Fruit fly (Drosophila melanogaster) whole organism, embryonic: ENCODE results near the gene Elo68alpha.

ENCODE experiments used
- Awh ChIP-seq: fragments of 200-800 bp; sonication (Bioruptor generic); IDR thresholded peaks from 2 replicates; pipeline ENCODE4, ENCODE4 v1.3.6; 2022; ENCODE audit warnings: missing biosample characterization, missing genetic modification characterization
- Bdp1 ChIP-seq: fragments of 200-800 bp; sonication (Bioruptor generic); optimal IDR thresholded peaks from 3 replicates; lab custom pipeline; 2016; ENCODE audit warnings: missing biosample characterization, missing genetic modification characterization
- CG10321 ChIP-seq: fragments of 200-800 bp; sonication (Bioruptor generic); IDR thresholded peaks from 2 replicates; pipeline ENCODE4 v1.3.6; 2022; ENCODE audit warnings: missing biosample characterization, missing genetic modification characterization
- CG11456 ChIP-seq: fragments of 200-800 bp; sonication (Bioruptor generic); IDR thresholded peaks from 3 replicates; pipeline ENCODE4 v1.3.6; 2022; ENCODE audit warnings: missing biosample characterization, missing genetic modification characterization
- CG12155 ChIP-seq: fragments of 200-800 bp; sonication (Bioruptor generic); optimal IDR thresholded peaks from 3 replicates; lab custom pipeline; 2016; ENCODE audit warnings: missing biosample characterization, missing genetic modification characterization
- CG12219 ChIP-seq: fragments of 200-800 bp; sonication (Bioruptor generic); optimal IDR thresholded peaks from 3 replicates; lab custom pipeline; 2018; ENCODE audit warnings: missing biosample characterization, mild to moderate bottlenecking, missing genetic modification characterization
- CG12942 ChIP-seq: fragments of 200-800 bp; sonication (Bioruptor generic); optimal IDR thresholded peaks from 3 replicates; lab custom pipeline; 2016; ENCODE audit warnings: missing biosample characterization, missing genetic modification characterization
- CG13123 ChIP-seq: fragments of 200-800 bp; sonication (Bioruptor generic); optimal IDR thresholded peaks from 2 replicates; lab custom pipeline; 2016; ENCODE audit warnings: missing biosample characterization, missing genetic modification characterization
- CG14710 ChIP-seq: fragments of 200-800 bp; sonication (Bioruptor generic); optimal IDR thresholded peaks from 3 replicates; lab custom pipeline; 2019; ENCODE audit warnings: missing biosample characterization, mild to moderate bottlenecking, missing genetic modification characterization, moderate library complexity
- CG15601 ChIP-seq: fragments of 200-800 bp; sonication (Bioruptor generic); optimal IDR thresholded peaks from 3 replicates; lab custom pipeline; 2019; ENCODE audit warnings: missing biosample characterization, mild to moderate bottlenecking, missing genetic modification characterization, moderate library complexity
- CG1647 ChIP-seq: fragments of 200-800 bp; sonication (Bioruptor generic); optimal IDR thresholded peaks from 3 replicates; lab custom pipeline; 2016; ENCODE audit warnings: missing biosample characterization, missing genetic modification characterization
- CG17361 ChIP-seq: fragments of 200-800 bp; sonication (Bioruptor generic); IDR thresholded peaks from 3 replicates; pipeline ENCODE4 v1.3.6; 2022; ENCODE audit warnings: missing biosample characterization, missing genetic modification characterization
- CG17912 ChIP-seq: fragments of 200-800 bp; sonication (Bioruptor generic); optimal IDR thresholded peaks from 2 replicates; lab custom pipeline; 2018; ENCODE audit warnings: missing biosample characterization, mild to moderate bottlenecking, missing genetic modification characterization
- CG1832 ChIP-seq: fragments of 200-800 bp; sonication (Bioruptor generic); optimal IDR thresholded peaks from 2 replicates; lab custom pipeline; 2017; ENCODE audit warnings: missing biosample characterization, mild to moderate bottlenecking, missing genetic modification characterization, inconsistent platforms
- CG2116 ChIP-seq: fragments of 200-800 bp; sonication (Bioruptor generic); optimal IDR thresholded peaks from 3 replicates; lab custom pipeline; 2018; ENCODE audit warnings: missing biosample characterization, mild to moderate bottlenecking, missing genetic modification characterization
- CG3065 ChIP-seq: fragments of 200-800 bp; sonication (Bioruptor generic); optimal IDR thresholded peaks from 2 replicates; lab custom pipeline; 2016; ENCODE audit warnings: missing biosample characterization, missing genetic modification characterization
- CG34422 ChIP-seq: fragments of 200-800 bp; sonication (Bioruptor generic); IDR thresholded peaks from 3 replicates; pipeline ENCODE4 v1.3.6; 2022; ENCODE audit warnings: missing biosample characterization, missing genetic modification characterization
- CG3847 ChIP-seq: fragments of 200-800 bp; sonication (Bioruptor generic); IDR thresholded peaks from 2 replicates; pipeline ENCODE4 v1.3.6; 2022; ENCODE audit warnings: missing biosample characterization, missing genetic modification characterization
- CG7745 ChIP-seq: fragments of 200-800 bp; sonication (Bioruptor generic); optimal IDR thresholded peaks from 2 replicates; lab custom pipeline; 2018; ENCODE audit warnings: missing biosample characterization, mild to moderate bottlenecking, missing genetic modification characterization, moderate library complexity
- CG7786 ChIP-seq: fragments of 200-800 bp; sonication (Bioruptor generic); optimal IDR thresholded peaks from 2 replicates; lab custom pipeline; 2016; ENCODE audit warnings: missing biosample characterization, missing genetic modification characterization
- CG7839 ChIP-seq: fragments of 200-800 bp; sonication (Bioruptor generic); optimal IDR thresholded peaks from 3 replicates; lab custom pipeline; 2018; ENCODE audit warnings: missing biosample characterization, mild to moderate bottlenecking, missing genetic modification characterization, moderate library complexity
- Camta ChIP-seq: fragments of 200-800 bp; sonication (Bioruptor generic); optimal IDR thresholded peaks from 2 replicates; lab custom pipeline; 2016; ENCODE audit warnings: missing biosample characterization, missing genetic modification characterization
- Dfd ChIP-seq, 2 experiments: fragments of >200 bp; optimal IDR thresholded peaks; 2 replicates each; lab custom pipeline; 2017; ENCODE audit warnings: missing biosample characterization in 2 of 2, missing genetic modification characterization in 2 of 2
- Fer2 ChIP-seq: fragments of 200-800 bp; sonication (Bioruptor generic); optimal IDR thresholded peaks from 2 replicates; lab custom pipeline; 2018; ENCODE audit warnings: missing biosample characterization, mild to moderate bottlenecking, missing genetic modification characterization, moderate library complexity
- H2.0 ChIP-seq: fragments of 200-800 bp; sonication (Bioruptor generic); IDR thresholded peaks from 2 replicates; pipeline ENCODE4 v1.3.6; 2022; ENCODE audit warnings: missing biosample characterization, missing genetic modification characterization
- Hand ChIP-seq: fragments of 200-800 bp; sonication (Bioruptor generic); optimal IDR thresholded peaks from 2 replicates; lab custom pipeline; 2017; ENCODE audit warnings: mild to moderate bottlenecking, missing biosample characterization, missing genetic modification reagents, missing genetic modification characterization
- Kr ChIP-seq: fragments of 200-800 bp; sonication (Bioruptor generic); optimal IDR thresholded peaks from 2 replicates; lab custom pipeline; 2017; ENCODE audit warnings: missing biosample characterization, mild to moderate bottlenecking, missing genetic modification characterization
- MBD-R2 ChIP-seq: fragments of 200-800 bp; sonication (Bioruptor generic); IDR thresholded peaks from 2 replicates; pipeline ENCODE4 v1.3.6; 2022; ENCODE audit warnings: missing biosample characterization, missing genetic modification characterization
- Mad ChIP-seq: fragments of 200-800 bp; sonication (Bioruptor generic); optimal IDR thresholded peaks from 2 replicates; lab custom pipeline; 2016; ENCODE audit warnings: missing biosample characterization, missing genetic modification characterization
- NC2β ChIP-seq: fragments of 200-800 bp; sonication (Bioruptor generic); optimal IDR thresholded peaks from 2 replicates; lab custom pipeline; 2016; ENCODE audit warnings: missing biosample characterization, missing genetic modification characterization
- Nf-YC ChIP-seq: fragments of 200-800 bp; optimal IDR thresholded peaks from 3 replicates; lab custom pipeline; 2019; ENCODE audit warnings: missing biosample characterization, mild to moderate bottlenecking, missing genetic modification characterization, moderate library complexity
- Ptx1 ChIP-seq: fragments of 200-800 bp; sonication (Bioruptor generic); IDR thresholded peaks from 2 replicates; pipeline ENCODE4 v1.3.6; 2022; ENCODE audit warnings: missing biosample characterization, missing genetic modification characterization
- Tbp ChIP-seq: fragments of >200 bp; optimal IDR thresholded peaks from 2 replicates; lab custom pipeline; 2018; ENCODE audit warnings: missing biosample characterization, missing genetic modification characterization
- bsh ChIP-seq, 2 experiments: fragments of 200-800 bp; sonication (Bioruptor generic); optimal IDR thresholded peaks; 2 replicates each; lab custom pipeline; 2017 to 2018; ENCODE audit warnings: mild to moderate bottlenecking in 2 of 2, missing biosample characterization in 2 of 2, missing genetic modification characterization in 2 of 2, moderate library complexity in 1 of 2
- dysf ChIP-seq: fragments of 200-800 bp; sonication (Bioruptor generic); IDR thresholded peaks from 3 replicates; pipeline ENCODE4 v1.3.6; 2022; ENCODE audit warnings: missing biosample characterization, missing genetic modification characterization
- gcm2 ChIP-seq: fragments of 200-800 bp; sonication (Bioruptor generic); optimal IDR thresholded peaks from 2 replicates; lab custom pipeline; 2016; ENCODE audit warnings: missing biosample characterization, missing genetic modification characterization
- h ChIP-seq: fragments of >200 bp; optimal IDR thresholded peaks from 2 replicates; lab custom pipeline; 2017
- jumu ChIP-seq: fragments of 200-800 bp; sonication (Bioruptor generic); optimal IDR thresholded peaks from 3 replicates; lab custom pipeline; 2016; ENCODE audit warnings: missing biosample characterization, missing genetic modification characterization
- lbe ChIP-seq: fragments of 200-800 bp; sonication (Bioruptor generic); optimal IDR thresholded peaks from 2 replicates; lab custom pipeline; 2016; ENCODE audit warnings: missing biosample characterization, mild to moderate bottlenecking, missing genetic modification characterization
- onecut ChIP-seq: fragments of 200-800 bp; sonication (Bioruptor generic); IDR thresholded peaks from 2 replicates; pipeline ENCODE4 v1.3.6; 2022; ENCODE audit warnings: missing biosample characterization, missing genetic modification characterization
- pb ChIP-seq: fragments of 200-800 bp; sonication (Bioruptor generic); optimal IDR thresholded peaks from 3 replicates; lab custom pipeline; 2016; ENCODE audit warnings: missing biosample characterization, missing genetic modification characterization
- scrt ChIP-seq: fragments of 200-800 bp; sonication (Bioruptor generic); optimal IDR thresholded peaks from 2 replicates; lab custom pipeline; 2018; ENCODE audit warnings: missing biosample characterization, mild to moderate bottlenecking, missing genetic modification characterization, moderate library complexity
- sd ChIP-seq: fragments of 200-800 bp; sonication (Bioruptor generic); optimal IDR thresholded peaks from 3 replicates; lab custom pipeline; 2018; ENCODE audit warnings: missing biosample characterization, mild to moderate bottlenecking, missing genetic modification characterization, moderate library complexity
- sens ChIP-seq: fragments of 200-800 bp; sonication (Bioruptor generic); peaks from one replicate; lab custom pipeline; 2016; ENCODE audit warnings: missing biosample characterization, missing genetic modification characterization
- tup ChIP-seq: fragments of 200-800 bp; sonication (Bioruptor generic); optimal IDR thresholded peaks from 2 replicates; lab custom pipeline; 2016; ENCODE audit warnings: missing biosample characterization, mild to moderate bottlenecking, missing genetic modification characterization, moderate library complexity
- unc-4 ChIP-seq: fragments of 200-800 bp; sonication (Bioruptor generic); IDR thresholded peaks from 2 replicates; pipeline ENCODE4 v1.3.6; 2022; ENCODE audit warnings: missing biosample characterization, missing genetic modification characterization; ENCODE audit not compliant: partially characterized antibody
- wdn ChIP-seq: fragments of 200-800 bp; sonication (Bioruptor generic); IDR thresholded peaks from 2 replicates; pipeline ENCODE4 v1.3.6; 2022; ENCODE audit warnings: missing biosample characterization, missing genetic modification characterization
- wor ChIP-seq: fragments of 200-800 bp; sonication (Bioruptor generic); IDR thresholded peaks from 2 replicates; pipeline ENCODE4 v1.3.6; 2022; ENCODE audit warnings: missing biosample characterization, missing genetic modification characterization

The Elo68alpha gene

DNA sequence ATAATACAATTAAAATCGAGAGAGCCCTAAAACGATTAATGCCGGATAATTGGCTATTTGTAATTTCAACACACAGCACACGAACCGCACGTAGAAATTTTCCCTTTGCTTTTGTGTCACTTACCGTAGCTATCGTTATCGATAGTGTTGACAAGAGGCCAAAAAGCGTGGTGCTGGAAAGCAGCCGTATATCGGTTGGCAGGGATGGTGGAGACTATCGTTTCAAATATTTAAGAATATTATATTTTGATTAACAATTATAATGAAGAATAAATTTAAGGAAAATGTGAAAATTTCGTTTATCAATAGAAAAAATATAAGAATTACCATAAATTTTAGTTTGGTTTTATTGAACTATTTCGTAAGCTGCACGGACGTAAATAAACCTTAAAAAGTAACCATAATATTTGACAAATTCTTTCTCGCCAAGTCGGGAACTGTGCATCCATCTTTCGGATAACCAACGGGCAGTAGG lies 9.7 kb downstream of the Elo68alpha start, which contains the start of gene JIL-1 (continued):
- TF ChIP-seq Kr = no peak
- peak; percentile 65 for TF ChIP-seq Nf-YC
- TF ChIP-seq CG1647 (GFP tag; lab: Kevin White, UChicago) = no peak
- TF ChIP-seq CG1832 (GFP tag; lab: Kevin White, UChicago) = no peak
- no peak for TF ChIP-seq Dfd (GFP tag; optimal IDR thresholded peaks at IDR 0.05; lab: Kevin White, UChicago)
- peak; percentile 81 for TF ChIP-seq CG34422 (GFP tag; lab: Robert Waterston, UW)
- peak; percentile 58 for TF ChIP-seq CG14710 (tag; lab: Kevin White, UChicago)
- peak; percentile 37 for TF ChIP-seq Camta (GFP tag; lab: Kevin White, UChicago)
- peak; percentile 56 for TF ChIP-seq onecut (GFP tag; lab: Robert Waterston, UW)
- no peak for TF ChIP-seq CG12219 (GFP tag; lab: Kevin White, UChicago)
- TF ChIP-seq Tbp (GFP tag; lab: Kevin White, UChicago) = no peak
- peak; percentile 67 for TF ChIP-seq H2.0 (GFP tag; lab: Robert Waterston, UW)
- peak; percentile 68 for TF ChIP-seq CG12155 (GFP tag; lab: Kevin White, UChicago)
- TF ChIP-seq unc-4 (GFP tag; lab: Robert Waterston, UW) = peak; percentile 87
- TF ChIP-seq CG3847 (GFP tag; lab: Robert Waterston, UW) = peak; percentile 96
- peak; percentile 65 for TF ChIP-seq wdn (GFP tag; lab: Robert Waterston, UW)
- no peak for TF ChIP-seq Hand (GFP tag; lab: Kevin White, UChicago)
- peak; percentile 75 for TF ChIP-seq dysf (GFP tag; lab: Robert Waterston, UW)
- no peak for TF ChIP-seq pb (GFP tag; lab: Kevin White, UChicago)
- no peak for TF ChIP-seq CG3065 (GFP tag; lab: Kevin White, UChicago)
- peak; percentile 80 for TF ChIP-seq Ptx1 (GFP tag; lab: Robert Waterston, UW)
- peak; percentile 15 for TF ChIP-seq Bdp1 (GFP tag; lab: Kevin White, UChicago)
- no peak for TF ChIP-seq CG10321 (GFP tag; lab: Robert Waterston, UW)
- peak; percentile 84 for TF ChIP-seq sens (GFP tag; lab: Kevin White, UChicago)
- TF ChIP-seq CG12942 (GFP tag; lab: Kevin White, UChicago) = peak; percentile 60
- TF ChIP-seq CG17912 (GFP tag; lab: Kevin White, UChicago) = peak; percentile 19
- no peak for TF ChIP-seq CG7745 (tag; lab: Kevin White, UChicago)
- peak; percentile 63 for TF ChIP-seq Mad (GFP tag; lab: Kevin White, UChicago)
- peak; percentile 84 for TF ChIP-seq CG11456 (GFP tag; lab: Robert Waterston, UW)
- TF ChIP-seq Awh (GFP tag; lab: Robert Waterston, UW) = no peak
- peak; percentile 39 for TF ChIP-seq CG15601
- TF ChIP-seq CG7839 = peak; percentile 79
- 0 out of 2 replicates have a peak, but pooled peaks have one; percentile 11 for TF ChIP-seq wor (GFP tag; lab: Robert Waterston, UW)
- peak in 1 of 2 experiments; percentile 31 for TF ChIP-seq bsh (GFP tag; optimal IDR thresholded peaks at IDR 0.05; lab: Kevin White, UChicago)
- TF ChIP-seq MBD-R2 (GFP tag; lab: Robert Waterston, UW) = peak; percentile 88
- TF ChIP-seq CG7786 = peak; percentile 37
- peak; percentile 39 for TF ChIP-seq CG13123 (GFP tag; lab: Kevin White, UChicago)
- TF ChIP-seq CG17361 (GFP tag; lab: Robert Waterston, UW) = peak; percentile 61
- no peak for TF ChIP-seq Fer2 (tag; lab: Kevin White, UChicago)
- peak; percentile 58 for TF ChIP-seq CG2116 (GFP tag; lab: Kevin White, UChicago)
- no peak for TF ChIP-seq scrt
- peak; percentile 51 for TF ChIP-seq lbe (GFP tag; lab: Kevin White, UChicago)
- TF ChIP-seq gcm2 (GFP tag; lab: Kevin White, UChicago) = no peak
- TF ChIP-seq h (lab: Kevin White, UChicago) = no peak
- TF ChIP-seq jumu (GFP tag; lab: Kevin White, UChicago) = peak; percentile 35
- TF ChIP-seq tup (GFP tag; lab: Kevin White, UChicago) = peak; percentile 3
- TF ChIP-seq NC2β (GFP tag; lab: Kevin White, UChicago) = peak; percentile 52
- no peak for TF ChIP-seq sd (tag; lab: Kevin White, UChicago)
- TF ChIP-seq, all 482 proteins: peak for 318
